Fruit fly (Drosophila melanogaster): ENCODE data around the gene Vml.

The Vml gene

dm6 chrX:2254020-2254626, 21.5 kb upstream of the Vml start, which contains the start of gene CG3091 (continued):
- TF ChIP-seq Opbp (GFP tag; IDR thresholded peaks at IDR 0.05; ENCODE audit: partially characterized antibody) (no peak), CG3281 (GFP tag; optimal IDR thresholded peaks at IDR 0.05) (peak; percentile 16), repo (GFP tag; optimal IDR thresholded peaks at IDR 0.05) (no peak), CG15514 (GFP tag; optimal IDR thresholded peaks at IDR 0.05) (peak; percentile 24), caup (GFP tag; optimal IDR thresholded peaks at IDR 0.05; ENCODE audit: severe bottlenecking) (peak; percentile 20), sug (tag; optimal IDR thresholded peaks at IDR 0.05) (peak; percentile 53), Doc3 (GFP tag; IDR thresholded peaks at IDR 0.05; ENCODE audit: partially characterized antibody) (no peak), Fer2 (tag; optimal IDR thresholded peaks at IDR 0.05) (no peak), CG15073 (GFP tag; optimal IDR thresholded peaks at IDR 0.05) (no peak), dpn (GFP tag; optimal IDR thresholded peaks at IDR 0.05) (peak in 1 of 2 experiments; percentile 23), CkIIα-i1 (GFP tag; IDR thresholded peaks at IDR 0.05) (no peak), h (optimal IDR thresholded peaks at IDR 0.05) (no peak), Deaf1 (tag; optimal IDR thresholded peaks at IDR 0.05) (peak; percentile 86), CG18599 (GFP tag; optimal IDR thresholded peaks at IDR 0.05) (peak; percentile 43), sob (GFP tag; IDR thresholded peaks at IDR 0.05) (peak; percentile 12; the same call in 1 of the 2 replicates), wor (GFP tag; IDR thresholded peaks at IDR 0.05) (no peak), dysf (GFP tag; IDR thresholded peaks at IDR 0.05) (peak; percentile 63; the same call in 2 of the 3 replicates), shn (GFP tag; optimal IDR thresholded peaks at IDR 0.05) (no peak), row (GFP tag; IDR thresholded peaks at IDR 0.05) (peak; percentile 16; the same call in 1 of the 3 replicates), CG7357 (GFP tag; IDR thresholded peaks at IDR 0.05) (no peak), CG31441 (GFP tag; IDR thresholded peaks at IDR 0.05) (no peak), Stat92E (GFP tag; optimal IDR thresholded peaks at IDR 0.05) (no peak), Atf6 (GFP tag; IDR thresholded peaks at IDR 0.05) (0 out of 2 replicates have a peak, but pooled peaks have one; percentile 37), CG1603 (tag; optimal IDR thresholded peaks at IDR 0.05) (no peak), D19A (tag; optimal IDR thresholded peaks at IDR 0.05) (peak; percentile 80), CG9727 (GFP tag; optimal IDR thresholded peaks at IDR 0.05) (peak; percentile 6), Ada2b (GFP tag; IDR thresholded peaks at IDR 0.05) (0 out of 2 replicates have a peak, but pooled peaks have one; percentile 15), exex (tag; optimal IDR thresholded peaks at IDR 0.05) (peak; percentile 59), slou (GFP tag; optimal IDR thresholded peaks at IDR 0.05) (no peak), CG18011 (GFP tag; optimal IDR thresholded peaks at IDR 0.05) (no peak), Ravus (GFP tag; IDR thresholded peaks at IDR 0.05) (no peak), CG34376 (GFP tag; optimal IDR thresholded peaks at IDR 0.05) (peak; percentile 53), Fer1 (GFP tag; optimal IDR thresholded peaks at IDR 0.05) (no peak), CG17568 (GFP tag; optimal IDR thresholded peaks at IDR 0.05) (no peak), pfk (GFP tag; optimal IDR thresholded peaks at IDR 0.05) (no peak), Lhr (GFP tag; optimal IDR thresholded peaks at IDR 0.05) (no peak), Adf1 (GFP tag; IDR thresholded peaks at IDR 0.05) (no peak), CG17912 (GFP tag; optimal IDR thresholded peaks at IDR 0.05) (no peak), chif (GFP tag; optimal IDR thresholded peaks at IDR 0.05) (no peak), CG12219 (GFP tag; optimal IDR thresholded peaks at IDR 0.05) (no peak), btn (GFP tag; optimal IDR thresholded peaks at IDR 0.05) (no peak), CG15479 (GFP tag; optimal IDR thresholded peaks at IDR 0.05) (no peak), vvl (GFP tag; IDR thresholded peaks at IDR 0.05) (peak; percentile 36; the same call in 1 of the 2 replicates), CG6854 (GFP tag; optimal IDR thresholded peaks at IDR 0.05) (peak; percentile 10), Lpt (GFP tag; optimal IDR thresholded peaks at IDR 0.05) (no peak), oc (tag; optimal IDR thresholded peaks at IDR 0.05) (no peak), gro (GFP tag; optimal IDR thresholded peaks at IDR 0.05) (peak; percentile 19), CG12071 (GFP tag; optimal IDR thresholded peaks at IDR 0.05) (no peak), salm (tag; optimal IDR thresholded peaks at IDR 0.05) (no peak), Drgx (GFP tag; IDR thresholded peaks at IDR 0.05) (peak; percentile 40; the same call in 1 of the 2 replicates)

Data from whole organism, embryonic.